Fruit fly (Drosophila melanogaster) whole organism, prepupa: Measurements from ENCODE around the gene CG11977.

Source experiments
- Blimp-1 ChIP-seq: fragments of 200-800 bp; sonication (Bioruptor generic); optimal IDR thresholded peaks from 3 replicates; lab custom pipeline; 2017; ENCODE audit warnings: missing biosample characterization, missing genetic modification characterization, mild to moderate bottlenecking, moderate library complexity, missing genetic modification reagents
- CG10631 ChIP-seq: fragments of 200-800 bp; sonication (Bioruptor generic); optimal IDR thresholded peaks from 2 replicates; lab custom pipeline; 2016; ENCODE audit warnings: missing biosample characterization, missing genetic modification characterization
- CG1621 ChIP-seq: fragments of 200-800 bp; sonication (Bioruptor generic); optimal IDR thresholded peaks from 3 replicates; lab custom pipeline; 2018; ENCODE audit warnings: missing biosample characterization, mild to moderate bottlenecking, missing genetic modification characterization
- CG16779 ChIP-seq: fragments of 200-800 bp; sonication (Bioruptor generic); optimal IDR thresholded peaks from 3 replicates; lab custom pipeline; 2017; ENCODE audit warnings: missing biosample characterization, mild to moderate bottlenecking, missing genetic modification characterization
- CG31627 ChIP-seq: fragments of 200-800 bp; sonication (Bioruptor generic); optimal IDR thresholded peaks from 3 replicates; lab custom pipeline; 2016; ENCODE audit warnings: missing biosample characterization, missing genetic modification characterization
- CG34406 ChIP-seq: fragments of 200-800 bp; sonication (Bioruptor generic); optimal IDR thresholded peaks from 3 replicates; lab custom pipeline; 2016; ENCODE audit warnings: missing biosample characterization, missing genetic modification characterization
- CG3919 ChIP-seq: fragments of 200-800 bp; sonication (Bioruptor generic); optimal IDR thresholded peaks from 3 replicates; lab custom pipeline; 2016; ENCODE audit warnings: missing biosample characterization, missing genetic modification characterization
- CG4318 ChIP-seq: fragments of 200-800 bp; sonication (Bioruptor generic); optimal IDR thresholded peaks from 3 replicates; lab custom pipeline; 2017; ENCODE audit warnings: missing biosample characterization, mild to moderate bottlenecking, missing genetic modification characterization
- CG6163 ChIP-seq: fragments of 200-800 bp; sonication (Bioruptor generic); IDR thresholded peaks from 3 replicates; pipeline ENCODE4 v1.3.6; 2022; ENCODE audit warnings: missing biosample characterization, missing genetic modification characterization
- CG6276 ChIP-seq: fragments of 200-800 bp; sonication (Bioruptor generic); optimal IDR thresholded peaks from 2 replicates; lab custom pipeline; 2017; ENCODE audit warnings: missing biosample characterization, mild to moderate bottlenecking, missing genetic modification characterization
- CG6792 ChIP-seq: fragments of 200-800 bp; sonication (Bioruptor generic); optimal IDR thresholded peaks from 3 replicates; lab custom pipeline; 2016; ENCODE audit warnings: missing biosample characterization, missing genetic modification characterization
- CG6808 ChIP-seq: fragments of 200-800 bp; sonication (Bioruptor generic); optimal IDR thresholded peaks from 3 replicates; lab custom pipeline; 2017; ENCODE audit warnings: missing biosample characterization, missing genetic modification characterization, mild to moderate bottlenecking, moderate library complexity, missing genetic modification reagents
- CG6854 ChIP-seq: fragments of 200-800 bp; sonication (Bioruptor generic); optimal IDR thresholded peaks from 2 replicates; lab custom pipeline; 2017; ENCODE audit warnings: missing biosample characterization, mild to moderate bottlenecking, missing genetic modification characterization
- CG7368 ChIP-seq: fragments of 200-800 bp; sonication (Bioruptor generic); optimal IDR thresholded peaks from 3 replicates; lab custom pipeline; 2016; ENCODE audit warnings: missing biosample characterization, missing genetic modification characterization
- CG8119 ChIP-seq: fragments of 200-800 bp; sonication (Bioruptor generic); IDR thresholded peaks from 3 replicates; pipeline ENCODE4 v1.3.6; 2022; ENCODE audit warnings: missing biosample characterization, missing genetic modification characterization
- CG8319 ChIP-seq: fragments of 200-800 bp; sonication (Bioruptor generic); optimal IDR thresholded peaks from 3 replicates; lab custom pipeline; 2016; ENCODE audit warnings: missing biosample characterization, missing genetic modification characterization
- CG8632 ChIP-seq: fragments of 200-800 bp; sonication (Bioruptor generic); optimal IDR thresholded peaks from 3 replicates; lab custom pipeline; 2016; ENCODE audit warnings: missing biosample characterization, missing genetic modification characterization
- CG9139 ChIP-seq: fragments of 200-800 bp; sonication (Bioruptor generic); optimal IDR thresholded peaks from 3 replicates; lab custom pipeline; 2017; ENCODE audit warnings: missing biosample characterization, mild to moderate bottlenecking, missing genetic modification characterization
- Eip75B ChIP-seq: fragments of 200-800 bp; sonication (Bioruptor generic); optimal IDR thresholded peaks from 3 replicates; lab custom pipeline; 2016; ENCODE audit warnings: missing biosample characterization, missing genetic modification characterization
- Eip78C ChIP-seq: fragments of 200-800 bp; sonication (Bioruptor generic); peaks from one replicate; lab custom pipeline; 2016; ENCODE audit warnings: missing biosample characterization, missing genetic modification characterization
- Eip93F ChIP-seq: fragments of 200-800 bp; sonication (Bioruptor generic); optimal IDR thresholded peaks from 2 replicates; lab custom pipeline; 2016; ENCODE audit warnings: missing biosample characterization, mild to moderate bottlenecking, missing genetic modification characterization
- Ets21C ChIP-seq: fragments of 200-800 bp; sonication (Bioruptor generic); optimal IDR thresholded peaks from 3 replicates; lab custom pipeline; 2016; ENCODE audit warnings: missing biosample characterization, missing genetic modification characterization
- Ets96B ChIP-seq: fragments of 200-800 bp; optimal IDR thresholded peaks from 2 replicates; lab custom pipeline; 2019; ENCODE audit warnings: missing biosample characterization, mild to moderate bottlenecking, missing genetic modification characterization, moderate library complexity
- Gug ChIP-seq: fragments of 200-800 bp; sonication (Bioruptor generic); IDR thresholded peaks from 2 replicates; pipeline ENCODE4 v1.3.6; 2022; ENCODE audit warnings: missing biosample characterization, missing genetic modification characterization
- Hr38 ChIP-seq: sonication (Bioruptor generic); optimal IDR thresholded peaks from 2 replicates; lab custom pipeline; 2016; ENCODE audit warnings: missing biosample characterization, missing genetic modification characterization
- Hr39 ChIP-seq: fragments of 200-800 bp; sonication (Bioruptor generic); optimal IDR thresholded peaks from 2 replicates; lab custom pipeline; 2016; ENCODE audit warnings: missing biosample characterization, missing genetic modification characterization
- Hr4 ChIP-seq: fragments of 200-800 bp; sonication (Bioruptor generic); optimal IDR thresholded peaks from 3 replicates; lab custom pipeline; 2016; ENCODE audit warnings: missing biosample characterization, missing genetic modification characterization
- Lpt ChIP-seq: fragments of 200-800 bp; sonication (Bioruptor generic); optimal IDR thresholded peaks from 3 replicates; lab custom pipeline; 2016; ENCODE audit warnings: missing biosample characterization, missing genetic modification characterization
- Met ChIP-seq: fragments of 200-800 bp; sonication (Bioruptor generic); optimal IDR thresholded peaks from 3 replicates; lab custom pipeline; 2016; ENCODE audit warnings: missing biosample characterization, missing genetic modification characterization
- OdsH ChIP-seq: fragments of 200-800 bp; sonication (Bioruptor generic); optimal IDR thresholded peaks from 3 replicates; lab custom pipeline; 2016; ENCODE audit warnings: missing biosample characterization, missing genetic modification characterization
- Sox14 ChIP-seq: fragments of 200-800 bp; sonication (Bioruptor generic); optimal IDR thresholded peaks from 3 replicates; lab custom pipeline; 2016; ENCODE audit warnings: missing biosample characterization, missing genetic modification characterization
- Sox15 ChIP-seq: fragments of 200-800 bp; sonication (Bioruptor generic); optimal IDR thresholded peaks from 3 replicates; lab custom pipeline; 2016; ENCODE audit warnings: missing biosample characterization, missing genetic modification characterization
- achi ChIP-seq: fragments of 200-800 bp; sonication (Bioruptor generic); optimal IDR thresholded peaks from 3 replicates; lab custom pipeline; 2016; ENCODE audit warnings: missing biosample characterization, missing genetic modification characterization
- acj6 ChIP-seq: fragments of 200-800 bp; sonication (Bioruptor generic); optimal IDR thresholded peaks from 3 replicates; lab custom pipeline; 2016; ENCODE audit warnings: missing biosample characterization, missing genetic modification characterization
- cyc ChIP-seq: fragments of 200-800 bp; sonication (Bioruptor generic); optimal IDR thresholded peaks from 3 replicates; lab custom pipeline; 2016; ENCODE audit warnings: missing biosample characterization, missing genetic modification characterization
- dac ChIP-seq: fragments of 200-800 bp; sonication (Bioruptor generic); optimal IDR thresholded peaks from 2 replicates; lab custom pipeline; 2017; ENCODE audit warnings: missing biosample characterization, mild to moderate bottlenecking, missing genetic modification characterization
- eg ChIP-seq: fragments of 200-800 bp; sonication (Bioruptor generic); IDR thresholded peaks from 3 replicates; pipeline ENCODE4 v1.3.6; 2022; ENCODE audit warnings: missing biosample characterization, missing genetic modification characterization
- esn ChIP-seq: fragments of 200-800 bp; sonication (Bioruptor generic); optimal IDR thresholded peaks from 2 replicates; lab custom pipeline; 2016; ENCODE audit warnings: missing biosample characterization, mild to moderate bottlenecking, missing genetic modification characterization, moderate library complexity
- fd59A ChIP-seq: fragments of 200-800 bp; sonication (Bioruptor generic); optimal IDR thresholded peaks from 2 replicates; lab custom pipeline; 2017; ENCODE audit warnings: missing biosample characterization, mild to moderate bottlenecking, missing genetic modification characterization, missing genetic modification reagents
- fd85E ChIP-seq: fragments of 200-800 bp; sonication (Bioruptor generic); optimal IDR thresholded peaks from 3 replicates; lab custom pipeline; 2016; ENCODE audit warnings: missing biosample characterization, missing genetic modification characterization
- fkh ChIP-seq: fragments of 200-800 bp; sonication (Bioruptor generic); optimal IDR thresholded peaks from 3 replicates; lab custom pipeline; 2017; ENCODE audit warnings: missing biosample characterization, mild to moderate bottlenecking, missing genetic modification characterization, moderate library complexity
- lz ChIP-seq: fragments of 200-800 bp; sonication (Bioruptor generic); optimal IDR thresholded peaks from 3 replicates; lab custom pipeline; 2016; ENCODE audit warnings: missing biosample characterization, missing genetic modification characterization
- net ChIP-seq: fragments of 200-800 bp; sonication (Bioruptor generic); optimal IDR thresholded peaks from 3 replicates; lab custom pipeline; 2016; ENCODE audit warnings: missing biosample characterization, missing genetic modification characterization
- pdm3 ChIP-seq: fragments of 200-800 bp; sonication (Bioruptor generic); optimal IDR thresholded peaks from 3 replicates; lab custom pipeline; 2016; ENCODE audit warnings: missing biosample characterization, missing genetic modification characterization
- salr ChIP-seq, 2 experiments: fragments of 200-800 bp; sonication (Bioruptor generic); optimal IDR thresholded peaks; 3 replicates each; lab custom pipeline; 2016 to 2018; ENCODE audit warnings: missing biosample characterization in 2 of 2, missing genetic modification characterization in 2 of 2, mild to moderate bottlenecking in 1 of 2
- spab ChIP-seq: fragments of 200-800 bp; sonication (Bioruptor generic); optimal IDR thresholded peaks from 2 replicates; lab custom pipeline; 2017; ENCODE audit warnings: missing biosample characterization, mild to moderate bottlenecking, missing genetic modification characterization, missing genetic modification reagents
- svp ChIP-seq: fragments of 200-800 bp; sonication (Bioruptor generic); peaks from one replicate; lab custom pipeline; 2016; ENCODE audit warnings: missing biosample characterization, missing genetic modification characterization
- topi ChIP-seq: fragments of 200-800 bp; sonication (Bioruptor generic); optimal IDR thresholded peaks from 3 replicates; lab custom pipeline; 2016; ENCODE audit warnings: missing biosample characterization, missing genetic modification characterization
- vri ChIP-seq: fragments of 200-800 bp; sonication (Bioruptor generic); optimal IDR thresholded peaks from 3 replicates; lab custom pipeline; 2016; ENCODE audit warnings: missing biosample characterization, mild to moderate bottlenecking, missing genetic modification characterization

The CG11977 gene

DNA sequence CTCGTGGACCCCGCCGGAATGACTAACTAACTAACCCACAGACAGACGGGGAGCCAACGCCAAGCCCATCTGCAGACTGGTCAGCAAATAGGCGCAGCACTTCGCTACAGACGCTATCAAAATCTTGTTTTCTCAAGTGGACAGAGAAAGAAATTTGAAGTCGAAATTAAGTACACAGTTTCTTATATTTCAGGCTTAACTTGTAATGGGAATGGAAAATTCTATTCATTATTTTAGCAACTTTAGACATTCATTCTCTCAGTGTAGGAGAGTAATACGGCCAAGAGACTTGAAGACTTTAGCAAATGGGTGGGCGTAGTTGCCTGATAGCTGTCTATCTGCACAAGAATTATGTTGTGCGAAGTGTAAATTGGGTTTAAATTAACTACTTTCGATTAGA is 39.2 kb upstream of the CG11977 start (continued):
- TF ChIP-seq CG16779 (tag; lab: Kevin White, UChicago): no peak
- peak; percentile 56 for TF ChIP-seq fd59A (GFP tag; lab: Kevin White, UChicago)
- peak; percentile 35 for TF ChIP-seq CG4318
- peak; percentile 49 for TF ChIP-seq Hr4
- peak; percentile 67 for TF ChIP-seq CG3919 (GFP tag; lab: Kevin White, UChicago)

DNA sequence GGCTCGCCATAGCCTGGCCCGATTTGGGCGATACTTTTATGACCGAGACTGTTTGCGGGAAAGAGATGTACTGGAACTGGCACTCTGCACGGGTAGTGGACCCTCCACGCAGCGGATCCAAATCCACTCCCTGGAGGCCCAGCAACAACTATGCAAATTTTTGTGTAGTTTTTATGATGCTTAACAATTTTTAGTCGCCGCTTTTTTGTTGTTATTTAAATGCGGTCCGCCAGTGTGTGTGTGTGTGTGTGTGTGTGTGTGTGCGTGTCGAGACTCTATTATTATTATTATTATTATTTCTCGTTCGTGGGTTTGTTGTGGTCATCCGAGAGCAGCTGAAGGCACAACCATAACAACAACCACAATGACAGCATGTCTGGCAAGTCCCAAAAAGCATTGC is 38.3 kb upstream of the CG11977 start:
- peak; percentile 4 for TF ChIP-seq svp (GFP tag; lab: Kevin White, UChicago)
- TF ChIP-seq Eip78C (GFP tag; lab: Kevin White, UChicago): peak; percentile 23
- TF ChIP-seq fkh: no peak

DNA sequence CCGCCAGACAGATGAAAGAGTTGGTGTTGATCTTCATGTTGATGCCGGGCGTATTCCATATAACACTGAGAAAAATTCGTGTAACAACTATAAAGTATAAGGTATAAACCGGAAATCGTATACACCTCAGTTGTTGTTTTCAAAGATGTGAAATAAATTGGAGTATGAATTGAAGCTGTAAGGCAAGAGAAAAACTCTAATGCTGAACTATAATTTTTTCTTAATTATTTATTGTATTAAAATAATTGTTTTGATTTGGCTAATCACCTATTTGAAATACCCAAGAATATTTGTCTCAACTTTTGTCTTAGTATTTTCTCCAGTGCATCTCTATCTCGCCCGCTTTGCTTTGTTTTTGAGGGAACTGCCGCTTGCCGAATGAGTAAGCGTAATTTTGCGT is 37.2 kb upstream of the CG11977 start:
- no peak for TF ChIP-seq CG8319 (GFP tag; lab: Kevin White, UChicago)
- peak; percentile 24 for TF ChIP-seq CG10631
- no peak for TF ChIP-seq CG6808 (GFP tag; lab: Kevin White, UChicago)
- peak; percentile 62 for TF ChIP-seq CG8119
- TF ChIP-seq lz (GFP tag; lab: Kevin White, UChicago): no peak
- no peak for TF ChIP-seq Eip93F (GFP tag; lab: Kevin White, UChicago)
- TF ChIP-seq fd85E (GFP tag; lab: Kevin White, UChicago): no peak
- TF ChIP-seq CG6792 (GFP tag; lab: Kevin White, UChicago): no peak
- no peak for TF ChIP-seq Sox14
- no peak for TF ChIP-seq Eip75B (GFP tag; lab: Kevin White, UChicago)
- TF ChIP-seq CG6163 (GFP tag; lab: Robert Waterston, UW): peak; percentile 43; the same call in 1 of the 3 replicates
- TF ChIP-seq dac: peak; percentile 7
- no peak for TF ChIP-seq Ets21C (GFP tag; lab: Kevin White, UChicago)
- TF ChIP-seq Hr38 (GFP tag; lab: Kevin White, UChicago): no peak
- TF ChIP-seq CG7368 (GFP tag; lab: Kevin White, UChicago): no peak
- TF ChIP-seq CG6276: peak; percentile 36
- TF ChIP-seq Sox15 (GFP tag; lab: Kevin White, UChicago): no peak
- TF ChIP-seq salr (GFP tag; optimal IDR thresholded peaks at IDR 0.05; lab: Kevin White, UChicago): peak in 1 of 2 experiments; percentile 15
- TF ChIP-seq fkh: no peak
- TF ChIP-seq CG6854: no peak
- TF ChIP-seq CG16779 (tag; lab: Kevin White, UChicago): no peak
- TF ChIP-seq cyc: no peak
- TF ChIP-seq net (GFP tag; lab: Kevin White, UChicago): peak; percentile 29
- no peak for TF ChIP-seq Hr39
- no peak for TF ChIP-seq Blimp-1
- peak; percentile 56 for TF ChIP-seq achi (GFP tag; lab: Kevin White, UChicago)
- peak; percentile 47 for TF ChIP-seq OdsH (GFP tag; lab: Kevin White, UChicago)
- TF ChIP-seq pdm3: no peak
- no peak for TF ChIP-seq Ets96B (tag; lab: Kevin White, UChicago)
- peak; percentile 65 for TF ChIP-seq Eip78C (GFP tag; lab: Kevin White, UChicago)
- TF ChIP-seq Met (GFP tag; lab: Kevin White, UChicago): peak; percentile 41
- peak; percentile 16 for TF ChIP-seq CG8632 (GFP tag; lab: Kevin White, UChicago)
- peak; percentile 37 for TF ChIP-seq topi
- TF ChIP-seq Lpt (GFP tag; lab: Kevin White, UChicago): peak; percentile 6
- peak; percentile 29; the same call in 1 of the 3 replicates for TF ChIP-seq eg (GFP tag; lab: Robert Waterston, UW)
- peak; percentile 38 for TF ChIP-seq esn (GFP tag; lab: Kevin White, UChicago)
- no peak for TF ChIP-seq spab (GFP tag; lab: Kevin White, UChicago)
- peak; percentile 56 for TF ChIP-seq svp (GFP tag; lab: Kevin White, UChicago)
- peak; percentile 17 for TF ChIP-seq CG31627
- TF ChIP-seq CG1621: no peak
- peak; percentile 23 for TF ChIP-seq CG3919 (GFP tag; lab: Kevin White, UChicago)
- TF ChIP-seq CG34406 (GFP tag; lab: Kevin White, UChicago): peak; percentile 26
- TF ChIP-seq CG4318: peak; percentile 53
- TF ChIP-seq acj6: peak; percentile 31
- TF ChIP-seq vri (GFP tag; lab: Kevin White, UChicago): no peak
- TF ChIP-seq Gug: 0 out of 2 replicates have a peak, but pooled peaks have one; percentile 13
- no peak for TF ChIP-seq CG9139 (GFP tag; lab: Kevin White, UChicago)
